Fruit fly (Drosophila melanogaster): ENCODE data around the gene Pgant6.

Pgant6 gene

DNA sequence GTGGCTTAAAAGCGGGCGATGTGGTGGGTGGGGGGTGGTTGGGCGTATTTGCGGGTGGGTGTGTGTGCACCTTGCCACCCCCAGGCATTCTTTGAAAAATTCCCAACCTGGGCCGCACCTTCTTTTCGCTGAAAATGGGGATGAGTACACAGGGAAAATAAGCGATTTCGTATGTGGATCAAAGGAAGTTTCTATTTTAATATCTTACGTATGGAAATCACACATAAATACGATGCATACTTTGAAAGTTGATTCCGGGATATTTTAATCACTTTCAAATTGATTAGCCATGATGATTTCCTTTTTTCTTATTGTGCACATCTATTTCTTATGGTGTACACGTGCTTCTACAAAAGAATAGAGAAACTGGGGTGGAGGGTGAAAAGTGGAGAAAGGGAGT is 43.3 kb downstream of the Pgant6 start (continued):
- TF ChIP-seq CG8089 (GFP tag; optimal IDR thresholded peaks at IDR 0.05) (peak; percentile 12), HLH3B (GFP tag; IDR thresholded peaks at IDR 0.05) (no peak), CG8359 (GFP tag; optimal IDR thresholded peaks at IDR 0.05; ENCODE audit: borderline replicate concordance) (no peak), Lpt (GFP tag; optimal IDR thresholded peaks at IDR 0.05) (no peak), Eip74EF (GFP tag; optimal IDR thresholded peaks at IDR 0.05) (peak in 1 of 2 experiments; percentile 31), croc (GFP tag; conservative IDR thresholded peaks at IDR 0.05) (no peak), Ptx1 (GFP tag; IDR thresholded peaks at IDR 0.05) (peak; percentile 52; the same call in 1 of the 2 replicates), nom (GFP tag; optimal IDR thresholded peaks at IDR 0.05) (no peak), nau (GFP tag; optimal IDR thresholded peaks at IDR 0.05) (no peak), Fer3 (tag; optimal IDR thresholded peaks at IDR 0.05) (peak; percentile 69), CG2199 (GFP tag; IDR thresholded peaks at IDR 0.05) (no peak), fru (optimal IDR thresholded peaks at IDR 0.05) (no peak), tin (GFP tag; optimal IDR thresholded peaks at IDR 0.05) (peak; percentile 30), amos (GFP tag; IDR thresholded peaks at IDR 0.05; ENCODE audit: partially characterized antibody) (no peak), tx (GFP tag; optimal IDR thresholded peaks at IDR 0.05) (no peak), Hr51 (GFP tag; optimal IDR thresholded peaks at IDR 0.05) (peak; percentile 11 to 72), slbo (GFP tag; IDR thresholded peaks at IDR 0.05) (peak; percentile 47), Abd-B (GFP tag; optimal IDR thresholded peaks at IDR 0.05) (peak; percentile 45), CG1647 (GFP tag; optimal IDR thresholded peaks at IDR 0.05) (no peak), gfzf (GFP tag; optimal IDR thresholded peaks at IDR 0.05) (no peak), CG1233 (GFP tag; optimal IDR thresholded peaks at IDR 0.05) (peak; percentile 39), CG10462 (GFP tag; optimal IDR thresholded peaks at IDR 0.05) (no peak), unpg (GFP tag; optimal IDR thresholded peaks at IDR 0.05) (peak; percentile 62), sens (GFP tag) (peak; percentile 89), ken (GFP tag; IDR thresholded peaks at IDR 0.05) (no peak), CG12219 (GFP tag; optimal IDR thresholded peaks at IDR 0.05) (peak; percentile 42), CG17359 (tag; optimal IDR thresholded peaks at IDR 0.05) (peak; percentile 81), Rx (GFP tag; IDR thresholded peaks at IDR 0.05) (no peak), CG2202 (tag; optimal IDR thresholded peaks at IDR 0.05) (no peak), twi (tag; optimal IDR thresholded peaks at IDR 0.05) (peak; percentile 12), Dip2 (GFP tag; IDR thresholded peaks at IDR 0.05) (no peak), mld (GFP tag; IDR thresholded peaks at IDR 0.05; ENCODE audit: partially characterized antibody) (no peak), Xbp1 (GFP tag; optimal IDR thresholded peaks at IDR 0.05) (peak; percentile 58), Side (GFP tag; optimal IDR thresholded peaks at IDR 0.05) (peak; percentile 9), sob (GFP tag; IDR thresholded peaks at IDR 0.05) (peak; percentile 52), CG11247 (GFP tag; IDR thresholded peaks at IDR 0.05) (no peak), CG9215 (GFP tag; IDR thresholded peaks at IDR 0.05) (no peak), CG18011 (GFP tag; optimal IDR thresholded peaks at IDR 0.05) (no peak), ac (GFP tag; optimal IDR thresholded peaks at IDR 0.05) (no peak), NC2β (GFP tag; optimal IDR thresholded peaks at IDR 0.05) (no peak), caup (GFP tag; optimal IDR thresholded peaks at IDR 0.05; ENCODE audit: severe bottlenecking) (peak; percentile 53), CoRest (tag; optimal IDR thresholded peaks at IDR 0.05) (peak; percentile 69), CG10979 (tag; optimal IDR thresholded peaks at IDR 0.05) (peak; percentile 65), CG12299 (tag; optimal IDR thresholded peaks at IDR 0.05) (peak; percentile 54), CG8290 (GFP tag; optimal IDR thresholded peaks at IDR 0.05) (no peak), CG8290 (tag; optimal IDR thresholded peaks at IDR 0.05) (peak in 1 of 2 experiments; percentile 9), CG1529 (GFP tag; optimal IDR thresholded peaks at IDR 0.05) (peak; percentile 41), CG14014 (GFP tag; IDR thresholded peaks at IDR 0.05) (no peak), CG32772 (GFP tag; IDR thresholded peaks at IDR 0.05) (peak; percentile 59; the same call in 1 of the 2 replicates), CG30431 (GFP tag; optimal IDR thresholded peaks at IDR 0.05) (no peak), CG11696 (GFP tag; IDR thresholded peaks at IDR 0.05) (no peak), seq (GFP tag; IDR thresholded peaks at IDR 0.05) (no peak)

All from whole organism, embryonic.